Worm (Caenorhabditis elegans) whole organism, young adult: ENCODE data around the gene acy-1.

ENCODE experiments used
- B0019.2 ChIP-seq: fragments of 200-800 bp; sonication (Bioruptor generic); conservative IDR thresholded peaks from 2 replicates; pipeline ENCODE4 v1.3.6; 2022; ENCODE audit warnings: missing genetic modification reagents, missing genetic modification characterization, missing compliant biosample characterization
- F33H1.4 ChIP-seq: fragments of 200-800 bp; sonication (Bioruptor generic); IDR thresholded peaks from 2 replicates; pipeline ENCODE4 v1.3.6; 2022; ENCODE audit warnings: missing genetic modification reagents, missing genetic modification characterization, missing compliant biosample characterization
- efl-1 ChIP-seq: fragments of 150-350 bp; optimal IDR thresholded peaks from 2 replicates; lab custom pipeline; 2014; ENCODE audit warnings: missing biosample characterization, missing genetic modification reagents, missing genetic modification characterization
- hlh-12 ChIP-seq: sonication (generic microtip); optimal IDR thresholded peaks from 2 replicates; lab custom pipeline; 2016; ENCODE audit warnings: missing genetic modification characterization, missing compliant biosample characterization
- hrde-1 ChIP-seq: sonication (generic microtip); optimal IDR thresholded peaks from 2 replicates; lab custom pipeline; 2016; ENCODE audit warnings: missing genetic modification characterization, mild to moderate bottlenecking, missing compliant biosample characterization, moderate library complexity, missing genotype, missing genetic modification reagents, borderline replicate concordance
- lsl-1 ChIP-seq: fragments of 200-800 bp; sonication (Bioruptor generic); optimal IDR thresholded peaks from 2 replicates; lab custom pipeline; 2018; ENCODE audit warnings: mild to moderate bottlenecking, missing genetic modification characterization, moderate library complexity, missing compliant biosample characterization

ce11 chrIII:4679963-4680484 lies 41.9 kb upstream of the acy-1 start, which contains the start of gene srg-11:
- TF ChIP-seq lsl-1 (no peak), hlh-12 (tag; lab: Kevin White, UChicago) (no peak), F33H1.4 (GFP tag; lab: Robert Waterston, UW) (no peak), B0019.2 (GFP tag; lab: Robert Waterston, UW) (no peak), efl-1 (no peak), hrde-1 (tag; lab: Kevin White, UChicago) (no peak)
